Worm (Caenorhabditis elegans) whole organism, young adult: ENCODE measurements around the gene F48D6.4.

Source experiments
- B0019.2 ChIP-seq: fragments of 200-800 bp; sonication (Bioruptor generic); conservative IDR thresholded peaks from 2 replicates; pipeline ENCODE4 v1.3.6; 2022; ENCODE audit warnings: missing genetic modification reagents, missing genetic modification characterization, missing compliant biosample characterization
- B0336.3 ChIP-seq: fragments of 200-800 bp; sonication (Bioruptor generic); IDR thresholded peaks from 2 replicates; pipeline ENCODE4 v1.3.6; 2022; ENCODE audit warnings: missing genetic modification characterization, missing compliant biosample characterization
- C17E4.6 ChIP-seq: fragments of 200-800 bp; sonication (Bioruptor generic); IDR thresholded peaks from 2 replicates; pipeline ENCODE4 v1.3.6; 2022; ENCODE audit warnings: missing genetic modification reagents, missing genetic modification characterization, missing compliant biosample characterization
- F10E7.11 ChIP-seq: sonication (generic microtip); optimal IDR thresholded peaks from 2 replicates; lab custom pipeline; 2017; ENCODE audit warnings: mild to moderate bottlenecking, missing genetic modification characterization, moderate library complexity, missing compliant biosample characterization
- F39B2.1 ChIP-seq: fragments of 200-800 bp; sonication (Bioruptor generic); IDR thresholded peaks from 2 replicates; pipeline ENCODE4 v1.3.6; 2022; ENCODE audit warnings: missing genetic modification reagents, missing genetic modification characterization, missing compliant biosample characterization
- F49E8.2 ChIP-seq: sonication (generic microtip); optimal IDR thresholded peaks from 3 replicates; lab custom pipeline; 2017; ENCODE audit warnings: missing genetic modification characterization, mild to moderate bottlenecking, missing compliant biosample characterization, antibody characterized with exemption, moderate library complexity; ENCODE audit not compliant: insufficient read depth
- F55B11.4 ChIP-seq: sonication (generic microtip); optimal IDR thresholded peaks from 2 replicates; lab custom pipeline; 2016; ENCODE audit warnings: missing compliant biosample characterization, missing genetic modification characterization, borderline replicate concordance; ENCODE audit not compliant: insufficient read depth
- F57A8.1 ChIP-seq: fragments of 200-800 bp; sonication (Bioruptor generic); optimal IDR thresholded peaks from 2 replicates; lab custom pipeline; 2018; ENCODE audit warnings: mild to moderate bottlenecking, missing genetic modification characterization, moderate library complexity, missing compliant biosample characterization
- F57C9.4 ChIP-seq: sonication (generic microtip); optimal IDR thresholded peaks from 2 replicates; lab custom pipeline; 2017; ENCODE audit warnings: mild to moderate bottlenecking, missing genetic modification characterization, missing compliant biosample characterization
- K12H6.12 ChIP-seq: fragments of 200-800 bp; sonication (Bioruptor generic); optimal IDR thresholded peaks from 2 replicates; lab custom pipeline; 2018; ENCODE audit warnings: mild to moderate bottlenecking, missing genetic modification characterization, missing compliant biosample characterization
- T26A5.8 ChIP-seq: sonication (generic microtip); optimal IDR thresholded peaks from 2 replicates; lab custom pipeline; 2016; ENCODE audit warnings: missing genetic modification characterization, missing compliant biosample characterization
- Y53G8AR.9 ChIP-seq: fragments of 200-800 bp; sonication (Bioruptor generic); conservative IDR thresholded peaks from 2 replicates; pipeline ENCODE4 v1.3.6; 2022; ENCODE audit warnings: missing genetic modification reagents, missing genetic modification characterization, missing compliant biosample characterization
- Y67H2A.10 ChIP-seq: fragments of 200-800 bp; sonication (Bioruptor generic); conservative IDR thresholded peaks from 2 replicates; pipeline ENCODE4 v1.3.6; 2022; ENCODE audit warnings: missing genetic modification reagents, missing genetic modification characterization, missing compliant biosample characterization
- ZK185.1 ChIP-seq: sonication (generic microtip); optimal IDR thresholded peaks from 2 replicates; lab custom pipeline; 2016; ENCODE audit warnings: mild to moderate bottlenecking, missing genetic modification characterization, missing compliant biosample characterization; ENCODE audit not compliant: poor library complexity, severe bottlenecking
- akir-1 ChIP-seq: fragments of 200-800 bp; sonication (Bioruptor generic); optimal IDR thresholded peaks from 2 replicates; lab custom pipeline; 2018; ENCODE audit warnings: mild to moderate bottlenecking, missing genetic modification characterization, moderate library complexity, missing compliant biosample characterization
- aptf-3 ChIP-seq: fragments of 200-800 bp; sonication (Bioruptor generic); IDR thresholded peaks from 2 replicates; pipeline ENCODE4 v1.3.6; 2022; ENCODE audit warnings: missing genetic modification characterization, missing compliant biosample characterization
- attf-5 ChIP-seq: fragments of 200-800 bp; sonication (Bioruptor generic); optimal IDR thresholded peaks from 2 replicates; lab custom pipeline; 2018; ENCODE audit warnings: mild to moderate bottlenecking, missing genetic modification characterization, missing compliant biosample characterization
- ccch-3 ChIP-seq: fragments of 200-800 bp; sonication (Bioruptor generic); optimal IDR thresholded peaks from 2 replicates; lab custom pipeline; 2018; ENCODE audit warnings: mild to moderate bottlenecking, missing genetic modification characterization, missing compliant biosample characterization
- cebp-1 ChIP-seq, 2 experiments: fragments of 200-800 bp in 1 of 2; sonication (Bioruptor generic) in 1 of 2; sonication (generic microtip) in 1 of 2; IDR thresholded peaks in 1 of 2; optimal IDR thresholded peaks in 1 of 2; 2 replicates each; pipeline versions ENCODE4 v1.3.6 to Lab custom; 2017 to 2022; ENCODE audit warnings: missing compliant biosample characterization in 2 of 2, missing genetic modification characterization in 2 of 2, mild to moderate bottlenecking in 1 of 2, missing genetic modification reagents in 1 of 2, moderate library complexity in 1 of 2
- cebp-2 ChIP-seq: fragments of 200-800 bp; sonication (Bioruptor generic); IDR thresholded peaks from 2 replicates; pipeline ENCODE4 v1.3.6; 2022; ENCODE audit warnings: missing genetic modification characterization, missing compliant biosample characterization
- ceh-40 ChIP-seq: fragments of 200-800 bp; sonication (Bioruptor generic); IDR thresholded peaks from 2 replicates; pipeline ENCODE4 v1.3.6; 2022; ENCODE audit warnings: missing genetic modification characterization, missing compliant biosample characterization
- ceh-79 ChIP-seq: sonication (generic microtip); optimal IDR thresholded peaks from 2 replicates; lab custom pipeline; 2017; ENCODE audit warnings: mild to moderate bottlenecking, missing genetic modification characterization, missing compliant biosample characterization
- chd-7 ChIP-seq: sonication (generic microtip); optimal IDR thresholded peaks from 2 replicates; lab custom pipeline; 2016; ENCODE audit warnings: mild to moderate bottlenecking, missing genetic modification characterization, moderate library complexity, missing compliant biosample characterization
- dpff-1 ChIP-seq: sonication (generic microtip); optimal IDR thresholded peaks from 2 replicates; lab custom pipeline; 2017; ENCODE audit warnings: mild to moderate bottlenecking, missing genetic modification characterization, missing compliant biosample characterization
- dpl-1 ChIP-seq: fragments of 150-350 bp; optimal IDR thresholded peaks from 2 replicates; lab custom pipeline; 2014; ENCODE audit warnings: missing biosample characterization, missing genetic modification reagents, missing genetic modification characterization
- egl-18 ChIP-seq: fragments of 200-800 bp; sonication (Bioruptor generic); IDR thresholded peaks from 2 replicates; pipeline ENCODE4 v1.3.6; 2022; ENCODE audit warnings: missing genetic modification reagents, missing genetic modification characterization, missing compliant biosample characterization
- ets-4 ChIP-seq: fragments of 200-800 bp; sonication (Bioruptor generic); optimal IDR thresholded peaks from 2 replicates; lab custom pipeline; 2018; ENCODE audit warnings: mild to moderate bottlenecking, missing genetic modification characterization, missing compliant biosample characterization
- fkh-3 ChIP-seq: sonication (generic microtip); optimal IDR thresholded peaks from 2 replicates; lab custom pipeline; 2016; ENCODE audit warnings: mild to moderate bottlenecking, missing genetic modification characterization, missing compliant biosample characterization
- him-1 ChIP-seq: sonication (generic microtip); optimal IDR thresholded peaks from 2 replicates; lab custom pipeline; 2016; ENCODE audit warnings: missing genotype, missing genetic modification reagents, missing genetic modification characterization, missing compliant biosample characterization
- hlh-26 ChIP-seq: fragments of 200-800 bp; sonication (Bioruptor generic); conservative IDR thresholded peaks from 2 replicates; pipeline ENCODE4 v1.3.6; 2022; ENCODE audit warnings: missing genetic modification reagents, missing genetic modification characterization, missing compliant biosample characterization
- hmg-20 ChIP-seq: fragments of 200-800 bp; sonication (Bioruptor generic); IDR thresholded peaks from 2 replicates; pipeline ENCODE4 v1.3.6; 2022; ENCODE audit warnings: missing genetic modification reagents, missing genetic modification characterization, missing compliant biosample characterization
- madf-10 ChIP-seq: sonication (generic microtip); optimal IDR thresholded peaks from 2 replicates; lab custom pipeline; 2016; ENCODE audit warnings: mild to moderate bottlenecking, missing genetic modification characterization, missing compliant biosample characterization
- mes-4 ChIP-seq: sonication (generic microtip); optimal IDR thresholded peaks from 2 replicates; lab custom pipeline; 2016; ENCODE audit warnings: missing genotype, missing genetic modification characterization, missing compliant biosample characterization
- mxl-1 ChIP-seq: sonication (generic microtip); optimal IDR thresholded peaks from 2 replicates; lab custom pipeline; 2016; ENCODE audit warnings: missing genetic modification characterization, missing compliant biosample characterization
- nfya-2 ChIP-seq: fragments of 200-800 bp; sonication (Bioruptor generic); IDR thresholded peaks from 2 replicates; pipeline ENCODE4 v1.3.6; 2022; ENCODE audit warnings: missing genetic modification reagents, missing genetic modification characterization, missing compliant biosample characterization
- nhr-80 ChIP-seq: sonication (generic microtip); optimal IDR thresholded peaks from 2 replicates; lab custom pipeline; 2016; ENCODE audit warnings: missing genetic modification characterization, missing compliant biosample characterization
- nhr-90 ChIP-seq: sonication (generic microtip); optimal IDR thresholded peaks from 2 replicates; lab custom pipeline; 2016; ENCODE audit warnings: missing genotype, mild to moderate bottlenecking, missing genetic modification characterization, missing compliant biosample characterization
- pbrm-1 ChIP-seq: fragments of 200-800 bp; sonication (Bioruptor generic); IDR thresholded peaks from 2 replicates; pipeline ENCODE4 v1.3.6; 2022; ENCODE audit warnings: missing genetic modification reagents, missing genetic modification characterization, missing compliant biosample characterization
- pha-4 ChIP-seq: fragments of 150-350 bp; sonication (generic microtip); optimal IDR thresholded peaks from 2 replicates; lab custom pipeline; 2014; ENCODE audit warnings: missing biosample characterization, missing genetic modification reagents, missing genetic modification characterization
- rcor-1 ChIP-seq: fragments of 200-800 bp; sonication (Bioruptor generic); IDR thresholded peaks from 2 replicates; pipeline ENCODE4 v1.3.6; 2022; ENCODE audit warnings: missing genetic modification reagents, missing genetic modification characterization, missing compliant biosample characterization
- sptf-2 ChIP-seq: fragments of 200-800 bp; sonication (Bioruptor generic); optimal IDR thresholded peaks from 2 replicates; lab custom pipeline; 2018; ENCODE audit warnings: mild to moderate bottlenecking, missing genetic modification characterization, missing compliant biosample characterization
- tbx-9 ChIP-seq: sonication (generic microtip); optimal IDR thresholded peaks from 2 replicates; lab custom pipeline; 2016; ENCODE audit warnings: borderline replicate concordance, missing genetic modification characterization, inconsistent platforms, missing compliant biosample characterization
- tlf-1 ChIP-seq: fragments of 200-800 bp; sonication (Bioruptor generic); optimal IDR thresholded peaks from 2 replicates; lab custom pipeline; 2018; ENCODE audit warnings: mild to moderate bottlenecking, missing genetic modification characterization, missing compliant biosample characterization
- unc-130 ChIP-seq: sonication (generic microtip); optimal IDR thresholded peaks from 2 replicates; lab custom pipeline; 2016; ENCODE audit warnings: missing genetic modification reagents, missing genetic modification characterization, missing compliant biosample characterization
- unc-62 ChIP-seq: fragments of 150-350 bp; optimal IDR thresholded peaks from 2 replicates; lab custom pipeline; 2014; ENCODE audit warnings: missing biosample characterization, missing genetic modification reagents, missing genetic modification characterization
- zfh-2 ChIP-seq: fragments of 200-800 bp; sonication (Bioruptor generic); conservative IDR thresholded peaks from 2 replicates; pipeline ENCODE4 v1.3.6; 2022; ENCODE audit warnings: missing genetic modification reagents, missing genetic modification characterization, missing compliant biosample characterization
- ztf-26 ChIP-seq: sonication (generic microtip); optimal IDR thresholded peaks from 2 replicates; lab custom pipeline; 2017; ENCODE audit warnings: missing genetic modification characterization, missing compliant biosample characterization
- ztf-28 ChIP-seq: fragments of 200-800 bp; sonication (Bioruptor generic); IDR thresholded peaks from 2 replicates; pipeline ENCODE4 v1.3.6; 2022; ENCODE audit warnings: missing genetic modification reagents, missing genetic modification characterization, missing compliant biosample characterization

Gene F48D6.4

ce11 chrX:4222779-4223387 lies 24.1 kb downstream of the F48D6.4 start (continued):
- TF ChIP-seq Y67H2A.10, result no peak
- no peak for TF ChIP-seq ztf-28 (GFP tag; lab: Robert Waterston, UW)
- TF ChIP-seq cebp-1 (GFP tag; IDR thresholded peaks at IDR 0.05; lab: Robert Waterston, UW), result 0 out of 2 replicates have a peak, but pooled peaks have one; percentile 27
- peak; percentile 86 for TF ChIP-seq cebp-1 (tag; optimal IDR thresholded peaks at IDR 0.05; lab: Kevin White, UChicago)
- TF ChIP-seq dpff-1 (tag; lab: Kevin White, UChicago), result peak; percentile 60
- TF ChIP-seq B0336.3 (GFP tag; lab: Robert Waterston, UW), result peak; percentile 94
- no peak for TF ChIP-seq mes-4 (tag; lab: Kevin White, UChicago)
- no peak for TF ChIP-seq nhr-90 (tag; lab: Kevin White, UChicago)
- TF ChIP-seq tbx-9 (tag; lab: Kevin White, UChicago), result no peak
- TF ChIP-seq F49E8.2, result no peak
- TF ChIP-seq unc-130 (GFP tag; lab: Kevin White, UChicago), result no peak
- TF ChIP-seq unc-62 (GFP tag; lab: Kevin White, UChicago), result no peak
- TF ChIP-seq F57C9.4 (tag; lab: Kevin White, UChicago), result peak; percentile 23
- no peak for TF ChIP-seq T26A5.8 (tag; lab: Kevin White, UChicago)
- no peak for TF ChIP-seq Y53G8AR.9 (GFP tag; lab: Robert Waterston, UW)
- TF ChIP-seq cebp-2 (GFP tag; lab: Robert Waterston, UW), result no peak
- TF ChIP-seq nfya-2, result no peak
- TF ChIP-seq attf-5 (GFP tag; lab: Kevin White, UChicago), result peak; percentile 34
- no peak for TF ChIP-seq F55B11.4 (tag; lab: Kevin White, UChicago)
- TF ChIP-seq ccch-3, result no peak
- peak; percentile 26 for TF ChIP-seq nhr-80 (tag; lab: Kevin White, UChicago)
- no peak for TF ChIP-seq dpl-1 (GFP tag; lab: Kevin White, UChicago)
- peak; percentile 45 for TF ChIP-seq F10E7.11 (tag; lab: Kevin White, UChicago)
- peak; percentile 20; the same call in 1 of the 2 replicates for TF ChIP-seq pbrm-1 (GFP tag; lab: Robert Waterston, UW)
- TF ChIP-seq F57A8.1, result no peak
- TF ChIP-seq hlh-26 (GFP tag; lab: Robert Waterston, UW), result no peak
- no peak for TF ChIP-seq mxl-1 (tag; lab: Kevin White, UChicago)
- peak; percentile 60 for TF ChIP-seq tlf-1
- TF ChIP-seq fkh-3 (tag; lab: Kevin White, UChicago), result no peak
- TF ChIP-seq B0019.2, result no peak
- TF ChIP-seq F39B2.1 (GFP tag; lab: Robert Waterston, UW), result no peak
- TF ChIP-seq ceh-79, result no peak
- peak; percentile 45; the same call in 1 of the 2 replicates for TF ChIP-seq rcor-1 (GFP tag; lab: Robert Waterston, UW)
- TF ChIP-seq pha-4 (tag; lab: Kevin White, UChicago), result no peak
- TF ChIP-seq him-1 (tag; lab: Kevin White, UChicago), result no peak
- TF ChIP-seq ets-4 (GFP tag; lab: Kevin White, UChicago), result no peak
- no peak for TF ChIP-seq C17E4.6 (GFP tag; lab: Robert Waterston, UW)
- peak; percentile 28 for TF ChIP-seq madf-10 (tag; lab: Kevin White, UChicago)
- TF ChIP-seq zfh-2, result peak; percentile 86
- TF ChIP-seq hmg-20 (GFP tag; lab: Robert Waterston, UW), result no peak
- peak; percentile 65; the same call in 1 of the 2 replicates for TF ChIP-seq egl-18 (GFP tag; lab: Robert Waterston, UW)
- peak; percentile 86 for TF ChIP-seq chd-7
- TF ChIP-seq K12H6.12, result peak; percentile 44
- peak; percentile 83 for TF ChIP-seq ztf-26 (tag; lab: Kevin White, UChicago)
- no peak for TF ChIP-seq aptf-3
- TF ChIP-seq ZK185.1 (tag; lab: Kevin White, UChicago), result peak; percentile 25
- peak; percentile 71 for TF ChIP-seq akir-1 (GFP tag; lab: Kevin White, UChicago)
- no peak for TF ChIP-seq ceh-40 (GFP tag; lab: Robert Waterston, UW)
- no peak for TF ChIP-seq sptf-2 (GFP tag; lab: Kevin White, UChicago)
